Worm (Caenorhabditis elegans) whole organism, young adult: ENCODE results near the gene best-9.

Experiments
- Y56A3A.18 ChIP-seq: fragments of 200-800 bp; sonication (Bioruptor generic); IDR thresholded peaks from 2 replicates; pipeline ENCODE4 v1.3.6; 2022; ENCODE audit warnings: missing genetic modification reagents, missing genetic modification characterization, missing compliant biosample characterization
- ama-1 ChIP-seq, 3 experiments: fragments of 150-350 bp in 1 of 3; sonication (generic microtip) in 2 of 3; optimal IDR thresholded peaks; 2 replicates each; lab custom pipeline; 2014 to 2018; ENCODE audit warnings: missing biosample characterization in 2 of 3, missing genetic modification characterization in 2 of 3, missing genetic modification reagents in 2 of 3
- attf-3 ChIP-seq: fragments of 200-800 bp; sonication (Bioruptor generic); conservative IDR thresholded peaks from 2 replicates; pipeline ENCODE4 v1.3.6; 2022; ENCODE audit warnings: missing genetic modification reagents, missing genetic modification characterization, missing compliant biosample characterization
- ceh-40 ChIP-seq: fragments of 200-800 bp; sonication (Bioruptor generic); IDR thresholded peaks from 2 replicates; pipeline ENCODE4 v1.3.6; 2022; ENCODE audit warnings: missing genetic modification characterization, missing compliant biosample characterization
- ceh-79 ChIP-seq: sonication (generic microtip); optimal IDR thresholded peaks from 2 replicates; lab custom pipeline; 2017; ENCODE audit warnings: mild to moderate bottlenecking, missing genetic modification characterization, missing compliant biosample characterization
- hsf-1 ChIP-seq: fragments of 200-800 bp; sonication (Bioruptor generic); IDR thresholded peaks from 2 replicates; pipeline ENCODE4 v1.3.6; 2022; ENCODE audit warnings: missing genetic modification reagents, missing genetic modification characterization, missing compliant biosample characterization
- nfya-1 ChIP-seq: sonication (generic microtip); optimal IDR thresholded peaks from 2 replicates; lab custom pipeline; 2017; ENCODE audit warnings: antibody characterized with exemption, missing compliant biosample characterization, missing genetic modification characterization, borderline replicate concordance; ENCODE audit not compliant: insufficient read depth
- nfya-2 ChIP-seq: fragments of 200-800 bp; sonication (Bioruptor generic); IDR thresholded peaks from 2 replicates; pipeline ENCODE4 v1.3.6; 2022; ENCODE audit warnings: missing genetic modification reagents, missing genetic modification characterization, missing compliant biosample characterization
- sea-2 ChIP-seq: fragments of 200-800 bp; sonication (Bioruptor generic); IDR thresholded peaks from 2 replicates; pipeline ENCODE4 v1.3.6; 2022; ENCODE audit warnings: missing genetic modification characterization, missing compliant biosample characterization
- snpc-4 ChIP-seq, 5 experiments: fragments of 150-350 bp in 1 of 5; sonication (generic microtip) in 4 of 5; optimal IDR thresholded peaks; 2 replicates each; lab custom pipeline; 2014 to 2018; ENCODE audit warnings: missing genetic modification characterization in 5 of 5, missing biosample characterization in 3 of 5, antibody characterized with exemption in 2 of 5, mild to moderate bottlenecking in 2 of 5, missing compliant biosample characterization in 2 of 5, missing genotype in 2 of 5, moderate library complexity in 2 of 5, missing genetic modification reagents in 1 of 5
- tlf-1 ChIP-seq: fragments of 200-800 bp; sonication (Bioruptor generic); optimal IDR thresholded peaks from 2 replicates; lab custom pipeline; 2018; ENCODE audit warnings: mild to moderate bottlenecking, missing genetic modification characterization, missing compliant biosample characterization
- unc-62 ChIP-seq: fragments of 150-350 bp; optimal IDR thresholded peaks from 2 replicates; lab custom pipeline; 2014; ENCODE audit warnings: missing biosample characterization, missing genetic modification reagents, missing genetic modification characterization

DNA sequence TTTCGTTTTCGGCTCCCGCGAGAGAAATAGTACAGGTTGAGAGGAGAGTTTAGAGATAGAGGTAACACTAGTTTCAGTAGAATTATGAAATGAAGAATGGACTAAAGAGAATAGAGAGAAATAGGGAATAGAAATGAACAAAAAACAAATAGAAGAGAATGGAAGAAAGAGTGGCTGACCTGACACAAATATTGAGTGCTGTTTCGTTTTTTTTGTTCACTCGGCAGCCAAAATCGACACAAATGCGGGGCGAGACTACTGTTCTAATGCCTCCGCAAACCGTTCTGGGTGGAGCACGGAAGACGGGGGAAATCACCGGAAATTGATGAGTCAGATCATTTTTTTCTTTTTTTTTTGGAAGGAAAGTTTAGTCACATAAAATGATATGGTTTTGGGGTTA, 12.1 kb downstream of the best-9 start:
- no peak for TF ChIP-seq nfya-2 (GFP tag; lab: Robert Waterston, UW)
- no peak for TF ChIP-seq attf-3 (GFP tag; lab: Robert Waterston, UW)
- TF ChIP-seq ceh-79 (tag; lab: Kevin White, UChicago), result no peak
- TF ChIP-seq nfya-1 (tag; lab: Kevin White, UChicago), result no peak
- TF ChIP-seq unc-62 (GFP tag; lab: Kevin White, UChicago), result no peak
- TF ChIP-seq hsf-1 (GFP tag; lab: Robert Waterston, UW), result no peak
- TF ChIP-seq sea-2 (GFP tag; lab: Robert Waterston, UW), result no peak
- TF ChIP-seq tlf-1 (GFP tag; lab: Kevin White, UChicago), result no peak
- TF ChIP-seq Y56A3A.18 (GFP tag; lab: Robert Waterston, UW), result no peak
- no peak for TF ChIP-seq ama-1 (optimal IDR thresholded peaks at IDR 0.05; lab: Kevin White, UChicago)
- TF ChIP-seq ama-1 (GFP tag; optimal IDR thresholded peaks at IDR 0.05; lab: Kevin White, UChicago), result no peak
- no peak for TF ChIP-seq ceh-40 (GFP tag; lab: Robert Waterston, UW)
- TF ChIP-seq snpc-4 (GFP tag; optimal IDR thresholded peaks at IDR 0.05; lab: Kevin White, UChicago), result no peak
- TF ChIP-seq snpc-4 (tag; optimal IDR thresholded peaks at IDR 0.05; lab: Kevin White, UChicago), result no peak
